Worm (Caenorhabditis elegans) whole organism, young adult: ENCODE measurements around the gene let-4.

Experiments used
- B0261.1 ChIP-seq: sonication (generic microtip); optimal IDR thresholded peaks from 2 replicates; lab custom pipeline; 2016; ENCODE audit warnings: mild to moderate bottlenecking, missing genetic modification characterization, moderate library complexity, missing compliant biosample characterization
- C06A6.2 ChIP-seq: fragments of 200-800 bp; sonication (Bioruptor generic); conservative IDR thresholded peaks from 2 replicates; pipeline ENCODE4 v1.3.6; 2022; ENCODE audit warnings: missing genetic modification characterization, missing compliant biosample characterization
- F22D6.2 ChIP-seq: sonication (generic microtip); optimal IDR thresholded peaks from 2 replicates; lab custom pipeline; 2016; ENCODE audit warnings: mild to moderate bottlenecking, missing genetic modification characterization, missing compliant biosample characterization
- F49E8.2 ChIP-seq: sonication (generic microtip); optimal IDR thresholded peaks from 3 replicates; lab custom pipeline; 2017; ENCODE audit warnings: missing genetic modification characterization, mild to moderate bottlenecking, missing compliant biosample characterization, antibody characterized with exemption, moderate library complexity; ENCODE audit not compliant: insufficient read depth
- Y67H2A.10 ChIP-seq: fragments of 200-800 bp; sonication (Bioruptor generic); conservative IDR thresholded peaks from 2 replicates; pipeline ENCODE4 v1.3.6; 2022; ENCODE audit warnings: missing genetic modification reagents, missing genetic modification characterization, missing compliant biosample characterization
- athp-1 ChIP-seq: sonication (generic microtip); optimal IDR thresholded peaks from 2 replicates; lab custom pipeline; 2017; ENCODE audit warnings: mild to moderate bottlenecking, missing genetic modification characterization, missing compliant biosample characterization
- nfya-1 ChIP-seq: sonication (generic microtip); optimal IDR thresholded peaks from 2 replicates; lab custom pipeline; 2017; ENCODE audit warnings: antibody characterized with exemption, missing compliant biosample characterization, missing genetic modification characterization, borderline replicate concordance; ENCODE audit not compliant: insufficient read depth
- nhr-120 ChIP-seq: fragments of 200-800 bp; sonication (Bioruptor generic); IDR thresholded peaks from 2 replicates; pipeline ENCODE4 v1.3.6; 2022; ENCODE audit warnings: missing genetic modification characterization, missing compliant biosample characterization
- snpc-3.4 ChIP-seq: sonication (generic microtip); optimal IDR thresholded peaks from 2 replicates; lab custom pipeline; 2017; ENCODE audit warnings: missing genetic modification characterization, mild to moderate bottlenecking, missing compliant biosample characterization, antibody characterized with exemption, moderate library complexity, missing genotype, missing genetic modification reagents
- snpc-4 ChIP-seq, 5 experiments: fragments of 150-350 bp in 1 of 5; sonication (generic microtip) in 4 of 5; optimal IDR thresholded peaks; 2 replicates each; lab custom pipeline; 2014 to 2018; ENCODE audit warnings: missing genetic modification characterization in 5 of 5, missing biosample characterization in 3 of 5, antibody characterized with exemption in 2 of 5, mild to moderate bottlenecking in 2 of 5, missing compliant biosample characterization in 2 of 5, missing genotype in 2 of 5, moderate library complexity in 2 of 5, missing genetic modification reagents in 1 of 5
- unc-62 ChIP-seq: fragments of 150-350 bp; optimal IDR thresholded peaks from 2 replicates; lab custom pipeline; 2014; ENCODE audit warnings: missing biosample characterization, missing genetic modification reagents, missing genetic modification characterization

DNA sequence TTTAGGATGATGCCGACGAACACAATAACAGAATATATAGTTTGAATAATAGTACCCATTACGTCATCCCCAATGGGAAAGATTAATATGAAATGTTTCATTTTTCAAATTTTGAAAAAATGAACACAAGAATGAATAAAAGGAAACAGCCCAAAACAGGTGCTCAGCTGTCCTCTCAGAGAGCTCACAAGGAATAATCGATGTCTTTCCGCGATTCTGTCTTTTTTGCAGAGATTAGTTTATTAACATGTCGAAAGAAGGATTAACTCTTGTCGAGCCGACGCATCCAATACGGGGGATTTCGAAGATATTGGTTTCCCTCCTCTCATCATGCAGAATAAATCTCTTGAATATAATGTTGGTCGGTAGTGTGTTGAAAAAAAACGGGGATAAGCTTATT lies 51.1 kb downstream of the let-4 start, which contains the start of gene F54E4.2:
- TF ChIP-seq snpc-4 (GFP tag; optimal IDR thresholded peaks at IDR 0.05; lab: Kevin White, UChicago): no peak
- TF ChIP-seq snpc-4 (tag; optimal IDR thresholded peaks at IDR 0.05; lab: Kevin White, UChicago): no peak
- TF ChIP-seq F22D6.2: no peak
- no peak for TF ChIP-seq athp-1 (tag; lab: Kevin White, UChicago)
- TF ChIP-seq unc-62 (GFP tag; lab: Kevin White, UChicago): no peak
- no peak for TF ChIP-seq nfya-1 (tag; lab: Kevin White, UChicago)
- TF ChIP-seq snpc-3.4 (tag; lab: Kevin White, UChicago): no peak
- no peak for TF ChIP-seq C06A6.2 (GFP tag; lab: Robert Waterston, UW)
- no peak for TF ChIP-seq Y67H2A.10 (GFP tag; lab: Robert Waterston, UW)
- no peak for TF ChIP-seq B0261.1
- TF ChIP-seq F49E8.2 (tag; lab: Kevin White, UChicago): no peak
- no peak for TF ChIP-seq nhr-120
